Worm (Caenorhabditis elegans): Measurements from ENCODE around the gene srj-4.
A peak's percentile ranks its signal among the peaks of the same experiment; 100 is the strongest.

srj-4 gene

DNA sequence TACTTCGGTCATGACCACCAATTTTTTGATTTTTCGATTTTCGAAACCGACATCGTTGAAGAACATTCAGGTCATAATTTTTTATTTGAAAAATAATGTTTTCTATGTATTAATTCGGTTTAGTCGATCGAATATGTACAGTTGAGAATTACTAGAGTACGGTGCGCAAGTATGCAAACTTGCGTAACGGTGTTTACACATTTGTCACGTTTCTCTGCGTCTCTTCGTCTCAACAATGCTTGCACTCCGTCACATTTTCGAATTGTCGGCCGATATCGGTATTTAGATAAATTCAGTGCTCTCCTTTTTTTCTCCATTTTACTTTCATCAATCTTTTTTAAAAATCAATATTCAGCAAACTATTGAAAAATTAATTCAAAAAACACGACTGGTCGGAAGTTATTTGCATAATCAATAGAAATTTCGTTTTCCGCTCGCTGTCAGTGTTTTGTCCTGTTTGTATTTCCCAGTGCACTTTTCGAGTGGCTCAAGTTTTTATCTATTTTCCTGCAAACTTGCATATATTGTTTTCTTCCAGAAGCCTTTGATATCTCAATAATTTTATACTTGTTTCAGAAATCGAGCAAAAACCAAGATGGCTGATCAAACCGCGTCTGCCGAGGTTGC is 28.1 kb downstream of the srj-4 start, which contains the start of gene dpy-30 (continued):
- peak; percentile 7 for TF ChIP-seq jun-1 (tag; optimal IDR thresholded peaks at IDR 0.05)
- TF ChIP-seq nhr-85 (tag), result peak; percentile 73
- TF ChIP-seq ceh-88 (GFP tag; IDR thresholded peaks at IDR 0.05), result no peak
- TF ChIP-seq dpl-1 (GFP tag; optimal IDR thresholded peaks at IDR 0.05), result peak; percentile 68 to 80 (median 78)
- peak; percentile 73 for TF ChIP-seq swsn-7 (tag; optimal IDR thresholded peaks at IDR 0.05)
- TF ChIP-seq ets-5 (GFP tag; IDR thresholded peaks at IDR 0.05), result no peak
- no peak for TF ChIP-seq vab-15 (tag; optimal IDR thresholded peaks at IDR 0.05)
- peak; percentile 59 for TF ChIP-seq nhr-90 (tag; optimal IDR thresholded peaks at IDR 0.05; ENCODE audit: poor library complexity)
- TF ChIP-seq ceh-63 (GFP tag; optimal IDR thresholded peaks at IDR 0.05), result no peak
- peak; percentile 64 for TF ChIP-seq dsc-1 (tag; optimal IDR thresholded peaks at IDR 0.05)
- no peak for TF ChIP-seq fkh-10 (GFP tag; optimal IDR thresholded peaks at IDR 0.05)
- no peak for TF ChIP-seq C34B4.2 (tag; optimal IDR thresholded peaks at IDR 0.05)
- TF ChIP-seq unc-98 (GFP tag; IDR thresholded peaks at IDR 0.05), result no peak
- TF ChIP-seq snu-23 (GFP tag; optimal IDR thresholded peaks at IDR 0.05), result peak; percentile 79
- TF ChIP-seq unc-62 (GFP tag; optimal IDR thresholded peaks at IDR 0.05), result no peak
- TF ChIP-seq lsy-2 (tag; optimal IDR thresholded peaks at IDR 0.05), result peak; percentile 94 to 98
- no peak for TF ChIP-seq unc-30 (tag; optimal IDR thresholded peaks at IDR 0.05)
- TF ChIP-seq sup-37 (GFP tag; optimal IDR thresholded peaks at IDR 0.05), result no peak
- TF ChIP-seq pag-3 (tag; optimal IDR thresholded peaks at IDR 0.05; ENCODE audit: borderline replicate concordance, insufficient read depth), result no peak
- TF ChIP-seq lir-3 (tag; optimal IDR thresholded peaks at IDR 0.05; ENCODE audit: poor library complexity), result peak; percentile 29
- TF ChIP-seq lin-14 (GFP tag; optimal IDR thresholded peaks at IDR 0.05), result peak; percentile 68
- TF ChIP-seq lin-13 (GFP tag; optimal IDR thresholded peaks at IDR 0.05), result no peak
- TF ChIP-seq F16B12.6 (tag; optimal IDR thresholded peaks at IDR 0.05), result peak; percentile 95
- peak; percentile 49 for TF ChIP-seq blmp-1 (tag; optimal IDR thresholded peaks at IDR 0.05)
- peak; percentile 13 for TF ChIP-seq elt-2 (tag; optimal IDR thresholded peaks at IDR 0.05)
- no peak for TF ChIP-seq lin-39 (tag; optimal IDR thresholded peaks at IDR 0.05)
- no peak for TF ChIP-seq nhr-76 (tag; optimal IDR thresholded peaks at IDR 0.05)
- peak; percentile 70 for TF ChIP-seq snpc-4 (tag; optimal IDR thresholded peaks at IDR 0.05)
- peak; percentile 64 for TF ChIP-seq C16A3.4 (tag; optimal IDR thresholded peaks at IDR 0.05)
- TF ChIP-seq fkh-4 (tag; optimal IDR thresholded peaks at IDR 0.05; ENCODE audit: borderline replicate concordance), result no peak
- peak; percentile 37 for TF ChIP-seq egl-13 (tag; optimal IDR thresholded peaks at IDR 0.05)
- no peak for TF ChIP-seq ces-1 (GFP tag; optimal IDR thresholded peaks at IDR 0.05)
- TF ChIP-seq rnt-1 (tag; optimal IDR thresholded peaks at IDR 0.05), result peak; percentile 74
- TF ChIP-seq C04F5.9 (tag; optimal IDR thresholded peaks at IDR 0.05), result no peak
- TF ChIP-seq nhr-237 (tag; optimal IDR thresholded peaks at IDR 0.05), result no peak
- peak; percentile 41 for TF ChIP-seq isw-1 (GFP tag; IDR thresholded peaks at IDR 0.05)
- peak; percentile 59 for TF ChIP-seq xbp-1 (tag; optimal IDR thresholded peaks at IDR 0.05)
- TF ChIP-seq ceh-90 (tag; optimal IDR thresholded peaks at IDR 0.05), result no peak
- TF ChIP-seq ztf-4 (tag; optimal IDR thresholded peaks at IDR 0.05), result peak; percentile 4
- peak; percentile 31 for TF ChIP-seq irx-1 (tag; optimal IDR thresholded peaks at IDR 0.05)
- TF ChIP-seq unc-130 (tag; optimal IDR thresholded peaks at IDR 0.05), result peak; percentile 75
- peak; percentile 75 for TF ChIP-seq nhr-20 (tag; optimal IDR thresholded peaks at IDR 0.05)
- no peak for TF ChIP-seq zag-1 (tag; optimal IDR thresholded peaks at IDR 0.05)
- TF ChIP-seq mep-1 (tag; optimal IDR thresholded peaks at IDR 0.05), result peak; percentile 88
- TF ChIP-seq ama-1 (optimal IDR thresholded peaks at IDR 0.05), result peak; percentile 65
- no peak for TF ChIP-seq aha-1 (tag; optimal IDR thresholded peaks at IDR 0.05)
- TF ChIP-seq mef-2 (tag; optimal IDR thresholded peaks at IDR 0.05), result no peak
- TF ChIP-seq aly-2 (tag; optimal IDR thresholded peaks at IDR 0.05), result peak; percentile 3
- no peak for TF ChIP-seq nhr-84 (tag; optimal IDR thresholded peaks at IDR 0.05)
- TF ChIP-seq nhr-28 (tag; optimal IDR thresholded peaks at IDR 0.05), result no peak
- TF ChIP-seq lin-35 (GFP tag; optimal IDR thresholded peaks at IDR 0.05), result peak; percentile 79 to 87
- peak; percentile 21 for TF ChIP-seq lin-15B (tag; optimal IDR thresholded peaks at IDR 0.05)
- no peak for TF ChIP-seq hlh-17 (GFP tag; optimal IDR thresholded peaks at IDR 0.05; ENCODE audit: borderline replicate concordance)

Data from whole organism, L1 larva.